Worm (Caenorhabditis elegans) whole organism, early embryonic: ENCODE measurements around the gene xpo-1.

Source experiments
- B0310.2 ChIP-seq: sonication (generic microtip); optimal IDR thresholded peaks from 2 replicates; lab custom pipeline; 2016; ENCODE audit warnings: mild to moderate bottlenecking, missing genetic modification characterization, missing compliant biosample characterization
- F13C5.2 ChIP-seq: sonication (generic microtip); optimal IDR thresholded peaks from 2 replicates; lab custom pipeline; 2017; ENCODE audit warnings: mild to moderate bottlenecking, missing genetic modification characterization, inconsistent platforms, missing compliant biosample characterization
- aly-1 ChIP-seq: sonication (generic microtip); optimal IDR thresholded peaks from 2 replicates; lab custom pipeline; 2016; ENCODE audit warnings: missing genetic modification characterization, missing compliant biosample characterization
- ama-1 ChIP-seq: fragments of 150-350 bp; optimal IDR thresholded peaks from 2 replicates; lab custom pipeline; 2014
- ceh-13 ChIP-seq: fragments of 200-800 bp; sonication (Bioruptor generic); optimal IDR thresholded peaks from 2 replicates; lab custom pipeline; 2018; ENCODE audit warnings: mild to moderate bottlenecking, missing genetic modification characterization, missing compliant biosample characterization
- ceh-36 ChIP-seq: sonication (generic microtip); optimal IDR thresholded peaks from 2 replicates; lab custom pipeline; 2016; ENCODE audit warnings: missing genetic modification characterization, inconsistent platforms, missing compliant biosample characterization
- ets-7 ChIP-seq: sonication (generic microtip); optimal IDR thresholded peaks from 2 replicates; lab custom pipeline; 2016; ENCODE audit warnings: missing genotype, missing genetic modification characterization, missing compliant biosample characterization
- flt-1 ChIP-seq: fragments of 200-800 bp; sonication (Bioruptor generic); IDR thresholded peaks from 2 replicates; pipeline ENCODE4 v1.3.6; 2022; ENCODE audit warnings: missing genetic modification characterization, missing compliant biosample characterization
- hmbx-1 ChIP-seq: sonication (generic microtip); optimal IDR thresholded peaks from 2 replicates; lab custom pipeline; 2016; ENCODE audit warnings: mild to moderate bottlenecking, missing genetic modification characterization, missing compliant biosample characterization
- hmg-4 ChIP-seq: fragments of 200-800 bp; sonication (Bioruptor generic); optimal IDR thresholded peaks from 2 replicates; lab custom pipeline; 2018; ENCODE audit warnings: mild to moderate bottlenecking, missing genetic modification characterization, missing compliant biosample characterization
- hnd-1 ChIP-seq: sonication (generic microtip); optimal IDR thresholded peaks from 2 replicates; lab custom pipeline; 2016; ENCODE audit warnings: missing genetic modification characterization, missing compliant biosample characterization
- pes-1 ChIP-seq: fragments of 200-800 bp; sonication (Bioruptor generic); IDR thresholded peaks from 2 replicates; pipeline ENCODE4 v1.3.6; 2022; ENCODE audit warnings: missing genetic modification reagents, missing genetic modification characterization, missing compliant biosample characterization
- scrt-1 ChIP-seq: fragments of 200-800 bp; sonication (Bioruptor generic); IDR thresholded peaks from 2 replicates; pipeline ENCODE4 v1.3.6; 2022; ENCODE audit warnings: missing genetic modification characterization, missing compliant biosample characterization
- sea-1 ChIP-seq: fragments of 200-800 bp; sonication (Bioruptor generic); conservative IDR thresholded peaks from 2 replicates; pipeline ENCODE4 v1.3.6; 2022; ENCODE audit warnings: missing genetic modification characterization, missing compliant biosample characterization
- tbx-11 ChIP-seq: fragments of 200-800 bp; sonication (Bioruptor generic); IDR thresholded peaks from 2 replicates; pipeline ENCODE4 v1.3.6; 2022; ENCODE audit warnings: missing genetic modification characterization, missing compliant biosample characterization
- tbx-37 ChIP-seq: fragments of 200-800 bp; sonication (Bioruptor generic); conservative IDR thresholded peaks from 2 replicates; pipeline ENCODE4 v1.3.6; 2022; ENCODE audit warnings: missing genetic modification reagents, missing genetic modification characterization, missing compliant biosample characterization
- tra-4 ChIP-seq: sonication (generic microtip); optimal IDR thresholded peaks from 2 replicates; lab custom pipeline; 2017; ENCODE audit warnings: missing genetic modification characterization, missing compliant biosample characterization

The xpo-1 gene

ce11 chrV:7853900-7854299 is 49.0 kb downstream of the xpo-1 start:
- TF ChIP-seq pes-1, result no peak
- no peak for TF ChIP-seq hmbx-1
- TF ChIP-seq tbx-37 (GFP tag; lab: Robert Waterston, UW), result no peak
- TF ChIP-seq scrt-1, result no peak
- TF ChIP-seq sea-1 (GFP tag; lab: Robert Waterston, UW), result no peak
- TF ChIP-seq B0310.2 (tag; lab: Kevin White, UChicago), result no peak
- no peak for TF ChIP-seq hmg-4 (GFP tag; lab: Kevin White, UChicago)
- TF ChIP-seq ets-7 (tag; lab: Kevin White, UChicago), result no peak
- TF ChIP-seq tbx-11 (GFP tag; lab: Robert Waterston, UW), result no peak
- TF ChIP-seq ceh-13 (GFP tag; lab: Kevin White, UChicago), result no peak

DNA sequence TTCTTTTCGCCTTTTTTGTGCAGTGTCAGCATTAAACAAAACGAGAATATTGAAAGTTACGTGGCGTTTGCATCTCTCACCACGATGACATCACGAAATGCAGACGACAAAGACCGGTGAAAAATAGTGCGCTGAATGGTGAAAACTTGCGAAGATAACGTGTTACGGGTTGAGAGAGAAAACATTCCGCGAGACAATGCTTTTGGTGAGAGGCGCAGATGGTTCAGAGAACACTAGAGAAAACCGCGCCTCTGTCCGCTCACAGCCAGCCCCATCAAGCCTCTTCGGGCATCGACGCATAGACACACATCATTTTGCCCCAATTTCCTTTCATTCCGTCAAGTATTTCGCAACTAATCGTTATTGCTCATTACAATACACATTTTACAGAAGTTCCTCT is 49.7 kb downstream of the xpo-1 start, which contains the start of the genes C37C3.9 and C37C3.18:
Gene C37C3.9, minus strand, starts transcription at position 98 of the 400 bp plus-strand sequence.
Gene C37C3.18, plus strand, starts transcription at position 391 of the 400 bp plus-strand sequence.
- TF ChIP-seq ets-7 (tag; lab: Kevin White, UChicago), result no peak
- no peak for TF ChIP-seq pes-1
- TF ChIP-seq sea-1 (GFP tag; lab: Robert Waterston, UW), result no peak
- TF ChIP-seq F13C5.2 (tag; lab: Kevin White, UChicago), result peak; percentile 75
- TF ChIP-seq ceh-13 (GFP tag; lab: Kevin White, UChicago), result no peak
- TF ChIP-seq hmg-4 (GFP tag; lab: Kevin White, UChicago), result peak; percentile 25
- TF ChIP-seq ama-1 (lab: Kevin White, UChicago), result no peak

DNA sequence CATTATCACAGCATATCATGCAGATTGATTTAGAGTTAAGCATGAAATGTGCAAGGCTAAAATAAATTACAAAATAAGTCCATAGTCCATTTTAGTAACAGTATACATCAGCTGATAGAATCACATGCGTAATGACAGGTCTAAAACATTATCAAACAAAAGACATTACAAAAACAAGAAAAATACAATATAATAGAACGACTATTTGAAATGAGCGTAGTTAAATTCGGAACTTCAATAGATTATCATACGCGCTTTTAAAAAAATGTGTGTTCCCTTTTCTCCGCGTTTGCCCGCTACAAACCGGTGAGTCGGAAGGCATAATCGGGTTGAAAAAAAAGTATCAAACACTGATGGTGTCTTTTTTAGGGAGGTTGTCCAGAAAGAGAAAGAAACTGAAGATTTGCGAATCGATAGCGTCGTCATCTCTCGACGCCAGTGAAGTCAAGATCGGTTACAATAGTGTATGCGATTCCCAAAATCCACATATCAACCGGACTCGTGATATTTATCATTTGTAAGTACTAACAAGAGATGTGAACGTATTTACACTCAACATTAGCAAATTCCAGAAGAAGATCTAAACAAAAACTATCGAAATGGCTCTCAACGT is 50.6 kb downstream of the xpo-1 start, which contains the start of gene C37C3.2:
Gene C37C3.2, plus strand, starts transcription at position 563 of the 613 bp plus-strand sequence.
- no peak for TF ChIP-seq hmbx-1
- no peak for TF ChIP-seq aly-1 (tag; lab: Kevin White, UChicago)
- TF ChIP-seq pes-1, result no peak
- TF ChIP-seq tbx-11 (GFP tag; lab: Robert Waterston, UW), result no peak
- TF ChIP-seq hmg-4 (GFP tag; lab: Kevin White, UChicago), result no peak
- no peak for TF ChIP-seq ets-7 (tag; lab: Kevin White, UChicago)
- no peak for TF ChIP-seq hnd-1
- TF ChIP-seq F13C5.2 (tag; lab: Kevin White, UChicago), result no peak

- TF ChIP-seq flt-1 (no peak), B0310.2 (tag; lab: Kevin White, UChicago) (no peak), hnd-1 (no peak)
These were observed 51.8 kb downstream of the xpo-1 start for ce11 chrV:7856641-7857040.

ce11 chrV:7857931-7858330 is 53.1 kb downstream of the xpo-1 start, which contains the start of gene C37C3.1:
Gene C37C3.1, plus strand, starts transcription at chrV:7857963.
- no peak for TF ChIP-seq tra-4
- no peak for TF ChIP-seq B0310.2 (tag; lab: Kevin White, UChicago)
- no peak for TF ChIP-seq scrt-1
- TF ChIP-seq ceh-36 (tag; lab: Kevin White, UChicago), result no peak
- no peak for TF ChIP-seq F13C5.2 (tag; lab: Kevin White, UChicago)
- no peak for TF ChIP-seq aly-1 (tag; lab: Kevin White, UChicago)
- no peak for TF ChIP-seq ama-1 (lab: Kevin White, UChicago)
- no peak for TF ChIP-seq hmg-4 (GFP tag; lab: Kevin White, UChicago)
- TF ChIP-seq pes-1, result no peak

DNA sequence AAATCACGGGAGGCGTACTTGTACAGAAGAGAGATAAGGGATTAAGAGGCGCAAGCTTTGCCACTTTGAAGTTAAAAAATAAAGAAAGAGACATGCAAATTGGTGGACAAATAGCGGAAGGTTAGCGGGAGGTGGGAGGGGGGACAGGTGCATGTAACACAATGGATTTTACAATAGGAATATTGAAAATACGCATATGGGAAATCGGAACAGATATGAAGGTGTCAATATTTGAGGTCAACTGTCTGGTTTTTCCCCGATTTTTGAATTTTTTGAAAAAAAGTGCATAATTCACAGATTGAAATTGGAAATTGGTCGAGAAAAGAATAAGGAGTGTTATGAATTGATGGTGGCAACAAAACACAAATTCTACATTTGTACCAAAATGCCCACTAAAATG is 56.9 kb downstream of the xpo-1 start, which contains the start of gene C37C3.17:
Gene C37C3.17, minus strand, starts transcription at position 101 of the 400 bp plus-strand sequence.
- TF ChIP-seq tra-4, result no peak
- no peak for TF ChIP-seq B0310.2 (tag; lab: Kevin White, UChicago)
- no peak for TF ChIP-seq ceh-36 (tag; lab: Kevin White, UChicago)
- no peak for TF ChIP-seq hmg-4 (GFP tag; lab: Kevin White, UChicago)
- no peak for TF ChIP-seq F13C5.2 (tag; lab: Kevin White, UChicago)
- TF ChIP-seq tbx-11 (GFP tag; lab: Robert Waterston, UW), result no peak
- no peak for TF ChIP-seq scrt-1
- no peak for TF ChIP-seq ets-7 (tag; lab: Kevin White, UChicago)
- no peak for TF ChIP-seq aly-1 (tag; lab: Kevin White, UChicago)

DNA sequence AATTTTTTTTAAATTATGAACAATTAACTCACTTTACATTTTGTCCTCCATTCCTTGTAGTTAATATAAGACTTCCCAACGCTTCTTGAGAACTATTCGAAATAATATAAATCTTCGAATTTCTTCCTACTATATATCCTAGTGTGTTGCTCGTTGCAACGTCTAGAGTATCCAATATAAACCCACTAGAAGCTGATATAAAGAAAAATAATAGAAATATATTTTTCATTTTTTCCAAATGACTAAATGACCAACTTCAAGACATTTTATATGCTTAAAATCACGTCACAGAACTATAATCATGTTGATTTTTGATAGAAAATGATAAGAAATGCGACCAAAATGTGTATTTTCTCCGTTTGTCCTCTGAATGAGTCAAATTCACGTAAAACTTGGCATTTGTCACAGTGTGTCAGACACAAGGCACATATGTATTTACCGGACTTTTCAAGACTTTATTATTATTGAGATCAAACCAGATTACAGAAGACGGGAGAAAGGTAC is 58.2 kb downstream of the xpo-1 start, which contains the start of gene C37C3.10:
Gene C37C3.10, minus strand, starts transcription at position 51 of the 504 bp plus-strand sequence.
- no peak for TF ChIP-seq tra-4
- TF ChIP-seq ets-7 (tag; lab: Kevin White, UChicago), result no peak
- no peak for TF ChIP-seq B0310.2 (tag; lab: Kevin White, UChicago)
- TF ChIP-seq aly-1 (tag; lab: Kevin White, UChicago), result no peak
- TF ChIP-seq scrt-1, result no peak
- no peak for TF ChIP-seq flt-1
- TF ChIP-seq sea-1 (GFP tag; lab: Robert Waterston, UW), result no peak
